Fruit fly (Drosophila melanogaster) whole organism, pupa: ENCODE measurements around the gene CG7025.

Experiments used
- CG10348 ChIP-seq: fragments of 200-800 bp; sonication (Bioruptor generic); IDR thresholded peaks from 2 replicates; pipeline ENCODE4 v1.3.6; 2022; ENCODE audit warnings: missing biosample characterization, missing genetic modification characterization
- CG12605 ChIP-seq: fragments of 200-800 bp; sonication (Bioruptor generic); IDR thresholded peaks from 2 replicates; pipeline ENCODE4 v1.3.6; 2022; ENCODE audit warnings: missing biosample characterization, missing genetic modification characterization
- CG13204 ChIP-seq: fragments of 200-800 bp; sonication (Bioruptor generic); optimal IDR thresholded peaks from 2 replicates; lab custom pipeline; 2018; ENCODE audit warnings: missing biosample characterization, mild to moderate bottlenecking, missing genetic modification characterization, moderate library complexity
- CG14655 ChIP-seq: fragments of 200-800 bp; sonication (Bioruptor generic); optimal IDR thresholded peaks from 3 replicates; lab custom pipeline; 2017; ENCODE audit warnings: mild to moderate bottlenecking, missing biosample characterization, missing genetic modification reagents, missing genetic modification characterization
- CG15710 ChIP-seq: fragments of 200-800 bp; sonication (Bioruptor generic); optimal IDR thresholded peaks from 2 replicates; lab custom pipeline; 2018; ENCODE audit warnings: missing biosample characterization, mild to moderate bottlenecking, missing genetic modification characterization, moderate library complexity
- CG17806 ChIP-seq: fragments of 200-800 bp; sonication (Bioruptor generic); optimal IDR thresholded peaks from 2 replicates; lab custom pipeline; 2018; ENCODE audit warnings: missing biosample characterization, mild to moderate bottlenecking, missing genetic modification characterization, moderate library complexity
- CG32121 ChIP-seq: fragments of 200-800 bp; sonication (Bioruptor generic); IDR thresholded peaks from 2 replicates; pipeline ENCODE4 v1.3.6; 2022; ENCODE audit warnings: missing biosample characterization, missing genetic modification characterization
- CG34367 ChIP-seq: fragments of 200-800 bp; sonication (Bioruptor generic); optimal IDR thresholded peaks from 2 replicates; lab custom pipeline; 2018; ENCODE audit warnings: missing biosample characterization, mild to moderate bottlenecking, missing genetic modification characterization
- CG4496 ChIP-seq: fragments of 200-800 bp; sonication (Bioruptor generic); IDR thresholded peaks from 3 replicates; pipeline ENCODE4 v1.3.6; 2022; ENCODE audit warnings: missing biosample characterization, missing genetic modification characterization
- CG8159 ChIP-seq: fragments of 200-800 bp; sonication (Bioruptor generic); optimal IDR thresholded peaks from 3 replicates; lab custom pipeline; 2018; ENCODE audit warnings: missing biosample characterization, mild to moderate bottlenecking, missing genetic modification characterization, moderate library complexity
- CG8301 ChIP-seq: fragments of 200-800 bp; sonication (Bioruptor generic); optimal IDR thresholded peaks from 2 replicates; lab custom pipeline; 2018; ENCODE audit warnings: missing biosample characterization, mild to moderate bottlenecking, missing genetic modification characterization
- CG9948 ChIP-seq: fragments of 200-800 bp; sonication (Bioruptor generic); optimal IDR thresholded peaks from 2 replicates; lab custom pipeline; 2018; ENCODE audit warnings: missing biosample characterization, mild to moderate bottlenecking, missing genetic modification characterization, moderate library complexity
- D1 ChIP-seq: fragments of 200-800 bp; sonication (Bioruptor generic); optimal IDR thresholded peaks from 2 replicates; lab custom pipeline; 2018; ENCODE audit warnings: missing biosample characterization, mild to moderate bottlenecking, missing genetic modification characterization, moderate library complexity
- EcR ChIP-seq: fragments of 200-800 bp; sonication (Bioruptor generic); optimal IDR thresholded peaks from 3 replicates; lab custom pipeline; 2019; ENCODE audit warnings: missing biosample characterization, missing genetic modification characterization, mild to moderate bottlenecking, moderate library complexity, missing genetic modification reagents
- Ets98B ChIP-seq: fragments of 200-800 bp; sonication (Bioruptor generic); IDR thresholded peaks from 2 replicates; pipeline ENCODE4 v1.3.6; 2022; ENCODE audit warnings: missing biosample characterization, missing genetic modification characterization
- Pif1A ChIP-seq: fragments of 200-800 bp; sonication (Bioruptor generic); optimal IDR thresholded peaks from 3 replicates; lab custom pipeline; 2016; ENCODE audit warnings: missing biosample characterization, missing genetic modification characterization
- Pif1B ChIP-seq: fragments of 200-800 bp; sonication (Bioruptor generic); optimal IDR thresholded peaks from 3 replicates; lab custom pipeline; 2016; ENCODE audit warnings: missing biosample characterization, missing genetic modification characterization
- Snoo ChIP-seq: fragments of 200-800 bp; sonication (Bioruptor generic); optimal IDR thresholded peaks from 3 replicates; lab custom pipeline; 2017; ENCODE audit warnings: missing biosample characterization, mild to moderate bottlenecking, missing genetic modification characterization, inconsistent platforms
- fd96Ca ChIP-seq: fragments of 200-800 bp; sonication (Bioruptor generic); IDR thresholded peaks from 3 replicates; pipeline ENCODE4 v1.3.6; 2022; ENCODE audit warnings: missing biosample characterization, missing genetic modification characterization
- gl ChIP-seq: fragments of 200-800 bp; sonication (Bioruptor generic); optimal IDR thresholded peaks from 2 replicates; lab custom pipeline; 2018; ENCODE audit warnings: missing biosample characterization, mild to moderate bottlenecking, missing genetic modification characterization
- rn ChIP-seq: fragments of 200-800 bp; sonication (Bioruptor generic); IDR thresholded peaks from 2 replicates; pipeline ENCODE4 v1.3.6; 2022; ENCODE audit warnings: missing biosample characterization, missing genetic modification characterization

CG7025 gene

DNA sequence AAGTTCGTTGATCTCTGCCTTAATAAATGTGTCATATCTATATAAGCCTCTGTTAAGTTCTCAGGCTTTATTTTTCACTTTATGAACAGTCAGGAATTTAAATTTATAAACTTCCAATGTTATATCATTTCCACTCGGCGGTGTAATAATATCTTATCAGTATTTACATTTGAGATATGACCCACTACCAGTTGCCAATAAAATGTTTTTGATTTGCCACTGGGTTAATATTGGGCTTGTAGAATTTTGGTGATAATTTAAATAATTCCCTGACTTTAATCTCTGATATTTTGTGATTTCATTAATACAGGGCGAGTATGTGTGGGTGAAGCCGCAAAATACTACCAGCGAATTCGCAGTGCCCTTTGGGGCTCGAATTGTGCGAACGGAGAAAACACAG lies 12.2 kb downstream of the CG7025 start:
- no peak for TF ChIP-seq Pif1B
- no peak for TF ChIP-seq Pif1A (GFP tag; lab: Kevin White, UChicago)
- no peak for TF ChIP-seq CG15710 (tag; lab: Kevin White, UChicago)
- no peak for TF ChIP-seq gl (tag; lab: Kevin White, UChicago)
- TF ChIP-seq CG8159 (tag; lab: Kevin White, UChicago) = no peak
- TF ChIP-seq Ets98B (GFP tag; lab: Robert Waterston, UW) = no peak
- no peak for TF ChIP-seq D1 (tag; lab: Kevin White, UChicago)
- no peak for TF ChIP-seq EcR (GFP tag; lab: Kevin White, UChicago)
- no peak for TF ChIP-seq CG13204 (GFP tag; lab: Kevin White, UChicago)
- no peak for TF ChIP-seq CG34367 (tag; lab: Kevin White, UChicago)
- no peak for TF ChIP-seq CG10348 (GFP tag; lab: Robert Waterston, UW)
- no peak for TF ChIP-seq fd96Ca (GFP tag; lab: Robert Waterston, UW)

DNA sequence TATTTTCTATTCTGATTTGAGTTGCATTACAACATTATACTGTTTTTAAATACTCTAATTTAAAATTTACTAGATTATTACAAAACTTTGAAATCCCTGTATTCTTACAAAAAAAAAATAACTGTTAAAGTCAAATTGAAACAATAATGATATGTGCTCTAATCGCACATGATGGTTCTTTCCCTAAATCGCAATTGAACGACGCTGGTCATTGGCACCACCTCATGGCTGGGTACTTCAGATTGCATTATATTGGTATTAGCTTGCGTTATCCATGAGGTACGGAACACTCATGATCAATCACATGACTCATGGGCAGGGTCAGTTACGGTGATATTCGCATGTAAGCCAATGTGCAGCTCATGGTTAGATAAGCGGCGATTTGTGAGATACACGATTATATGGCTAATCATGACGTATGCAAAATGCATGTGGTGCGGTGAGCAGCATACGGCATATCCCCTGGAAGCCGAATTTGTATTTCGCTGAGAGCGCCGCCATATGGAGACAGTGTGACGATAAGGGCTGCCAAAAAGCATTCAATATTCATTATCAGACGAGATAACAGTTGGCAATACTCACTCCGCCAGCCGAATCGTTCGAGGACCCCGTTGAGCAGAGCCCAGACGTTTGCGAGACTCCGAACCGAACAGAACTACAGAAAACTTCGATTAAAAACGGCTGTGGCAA lies 14.2 kb downstream of the CG7025 start:
- no peak for TF ChIP-seq D1 (tag; lab: Kevin White, UChicago)
- TF ChIP-seq CG8159 (tag; lab: Kevin White, UChicago) = no peak
- TF ChIP-seq Pif1A (GFP tag; lab: Kevin White, UChicago) = no peak
- no peak for TF ChIP-seq rn (GFP tag; lab: Robert Waterston, UW)
- no peak for TF ChIP-seq CG17806 (tag; lab: Kevin White, UChicago)
- no peak for TF ChIP-seq EcR (GFP tag; lab: Kevin White, UChicago)
- TF ChIP-seq CG34367 (tag; lab: Kevin White, UChicago) = no peak
- TF ChIP-seq CG13204 (GFP tag; lab: Kevin White, UChicago) = no peak
- no peak for TF ChIP-seq gl (tag; lab: Kevin White, UChicago)
- TF ChIP-seq CG9948 (tag; lab: Kevin White, UChicago) = no peak
- TF ChIP-seq fd96Ca (GFP tag; lab: Robert Waterston, UW) = no peak
- no peak for TF ChIP-seq CG8301 (tag; lab: Kevin White, UChicago)
- TF ChIP-seq Pif1B = no peak
- TF ChIP-seq CG4496 = no peak
- no peak for TF ChIP-seq Snoo (tag; lab: Kevin White, UChicago)
- TF ChIP-seq CG14655 (GFP tag; lab: Kevin White, UChicago) = no peak
- TF ChIP-seq CG32121 (GFP tag; lab: Robert Waterston, UW) = no peak
- TF ChIP-seq Ets98B (GFP tag; lab: Robert Waterston, UW) = no peak
- TF ChIP-seq CG10348 (GFP tag; lab: Robert Waterston, UW) = no peak
- no peak for TF ChIP-seq CG15710 (tag; lab: Kevin White, UChicago)

DNA sequence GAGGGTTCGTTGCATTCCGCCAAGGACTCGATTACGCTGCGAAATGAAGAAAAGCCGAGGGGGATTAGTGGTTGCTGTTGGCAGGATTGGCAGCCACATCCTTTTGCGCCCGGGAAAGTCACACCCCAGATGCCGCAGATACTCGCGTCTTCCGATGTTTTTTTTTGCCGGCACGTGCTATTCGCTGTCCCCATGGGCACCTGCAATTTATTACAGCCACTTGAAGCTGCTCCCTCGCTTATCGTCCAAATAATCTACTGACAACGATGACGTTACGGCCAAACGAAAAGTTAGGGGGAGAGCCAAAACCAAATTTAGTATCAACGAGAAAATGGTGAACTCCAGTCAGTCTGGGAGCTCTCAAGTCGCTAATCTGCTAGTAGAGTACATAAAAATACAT lies 15.5 kb downstream of the CG7025 start:
- TF ChIP-seq CG14655 (GFP tag; lab: Kevin White, UChicago) (no peak), Pif1B (no peak), CG13204 (GFP tag; lab: Kevin White, UChicago) (no peak), Ets98B (GFP tag; lab: Robert Waterston, UW) (no peak), CG32121 (GFP tag; lab: Robert Waterston, UW) (no peak), D1 (tag; lab: Kevin White, UChicago) (no peak), CG34367 (tag; lab: Kevin White, UChicago) (no peak), CG4496 (no peak), fd96Ca (GFP tag; lab: Robert Waterston, UW) (no peak), Pif1A (GFP tag; lab: Kevin White, UChicago) (no peak), CG9948 (tag; lab: Kevin White, UChicago) (no peak), EcR (GFP tag; lab: Kevin White, UChicago) (no peak), Snoo (tag; lab: Kevin White, UChicago) (no peak), CG8159 (tag; lab: Kevin White, UChicago) (no peak), CG10348 (GFP tag; lab: Robert Waterston, UW) (no peak), CG8301 (tag; lab: Kevin White, UChicago) (no peak), gl (tag; lab: Kevin White, UChicago) (no peak), rn (GFP tag; lab: Robert Waterston, UW) (no peak), CG12605 (GFP tag; lab: Robert Waterston, UW) (no peak)

DNA sequence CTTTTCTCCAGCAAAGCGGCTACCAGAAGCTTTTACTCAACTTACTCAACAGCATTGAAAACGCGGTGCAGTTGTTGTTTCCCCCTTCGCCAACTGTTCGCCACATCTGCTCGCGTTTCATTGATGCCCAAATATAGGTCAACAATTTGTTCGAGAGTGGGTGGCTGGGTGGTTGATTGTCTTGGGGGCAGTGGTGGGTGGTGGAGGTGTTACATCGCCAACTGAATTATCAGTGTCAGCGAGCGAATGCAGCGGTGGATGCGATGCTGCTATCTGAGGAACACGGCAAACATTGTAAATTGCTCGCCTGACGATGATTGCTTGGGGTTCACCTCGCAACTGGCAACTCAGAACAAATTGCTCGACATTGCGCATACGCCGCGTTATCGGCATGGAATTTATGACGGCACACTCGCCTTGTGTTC lies 16.7 kb downstream of the CG7025 start:
- TF ChIP-seq gl (tag; lab: Kevin White, UChicago) (no peak), CG8301 (tag; lab: Kevin White, UChicago) (no peak), D1 (tag; lab: Kevin White, UChicago) (no peak), Pif1A (GFP tag; lab: Kevin White, UChicago) (no peak), CG9948 (tag; lab: Kevin White, UChicago) (no peak), CG32121 (GFP tag; lab: Robert Waterston, UW) (no peak), CG34367 (tag; lab: Kevin White, UChicago) (no peak), CG17806 (tag; lab: Kevin White, UChicago) (no peak), CG12605 (GFP tag; lab: Robert Waterston, UW) (no peak)

DNA sequence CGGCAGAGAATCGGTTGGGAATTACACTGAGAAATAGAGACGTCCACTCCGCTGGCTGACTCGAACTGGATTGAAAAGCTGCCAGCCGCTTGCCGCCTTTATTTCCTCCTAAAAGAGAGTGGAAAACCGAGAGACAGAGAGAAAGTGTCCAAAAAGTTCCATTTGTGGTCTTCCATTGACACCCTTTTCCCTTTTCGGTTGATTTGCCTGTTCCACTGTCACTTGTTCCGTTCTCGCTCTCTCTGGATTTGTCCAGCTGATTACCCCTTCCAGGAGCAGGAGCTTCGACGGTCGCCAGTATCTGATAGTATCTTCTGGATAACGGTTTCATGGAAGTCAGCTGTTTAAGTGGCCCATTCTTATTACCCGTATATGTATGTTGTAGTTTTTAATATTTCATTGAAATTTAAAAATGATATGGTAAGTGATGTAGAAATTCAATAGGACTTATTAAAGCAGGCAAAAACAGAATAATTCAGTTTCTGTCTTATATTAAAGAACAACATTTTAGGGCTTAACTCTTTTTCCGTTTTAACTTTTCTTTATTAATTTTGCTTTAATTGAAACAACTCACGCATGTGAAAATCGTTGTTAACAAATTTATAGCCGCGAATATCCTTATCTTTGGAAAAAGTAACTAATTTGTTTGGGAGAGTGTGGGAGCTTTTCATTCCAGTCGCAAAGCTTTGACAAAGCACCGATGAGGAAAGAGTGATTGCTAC lies 17.3 kb downstream of the CG7025 start, which contains the start of gene Slob:
TSS of gene Slob (minus strand) at position 51 of the 722 bp plus-strand sequence.
- no peak for TF ChIP-seq fd96Ca (GFP tag; lab: Robert Waterston, UW)
- TF ChIP-seq gl (tag; lab: Kevin White, UChicago) = no peak
- no peak for TF ChIP-seq Snoo (tag; lab: Kevin White, UChicago)
- no peak for TF ChIP-seq CG15710 (tag; lab: Kevin White, UChicago)
- TF ChIP-seq CG8159 (tag; lab: Kevin White, UChicago) = peak; percentile 2
- TF ChIP-seq, all 21 proteins: peak for 1
